Fruit fly (Drosophila melanogaster) whole organism, embryonic: ENCODE data around the gene Polr3G.
A peak's percentile ranks its signal among the peaks of the same experiment; 100 is the strongest.

Experiments used
- B-H2 ChIP-seq: fragments of 200-800 bp; sonication (Bioruptor generic); optimal IDR thresholded peaks from 2 replicates; lab custom pipeline; 2018; ENCODE audit warnings: missing biosample characterization, mild to moderate bottlenecking, missing genetic modification characterization
- CG11398 ChIP-seq: fragments of 200-800 bp; sonication (Bioruptor generic); optimal IDR thresholded peaks from 2 replicates; lab custom pipeline; 2016; ENCODE audit warnings: missing biosample characterization, missing genetic modification characterization
- CG11560 ChIP-seq: fragments of 200-800 bp; sonication (Bioruptor generic); IDR thresholded peaks from 3 replicates; pipeline ENCODE4 v1.3.6; 2022; ENCODE audit warnings: missing biosample characterization, missing genetic modification characterization
- CG1233 ChIP-seq: fragments of 200-800 bp; sonication (Bioruptor generic); optimal IDR thresholded peaks from 4 replicates; lab custom pipeline; 2018; ENCODE audit warnings: missing biosample characterization, mild to moderate bottlenecking, missing genetic modification characterization
- CG15479 ChIP-seq: fragments of 200-800 bp; sonication (Bioruptor generic); optimal IDR thresholded peaks from 3 replicates; lab custom pipeline; 2019; ENCODE audit warnings: missing biosample characterization, mild to moderate bottlenecking, missing genetic modification characterization, moderate library complexity
- CG16813 ChIP-seq: fragments of 200-800 bp; sonication (Bioruptor generic); IDR thresholded peaks from 3 replicates; pipeline ENCODE4 v1.3.6; 2022; ENCODE audit warnings: missing biosample characterization, missing genetic modification characterization; ENCODE audit not compliant: partially characterized antibody
- CG2712 ChIP-seq: fragments of 200-800 bp; optimal IDR thresholded peaks from 3 replicates; lab custom pipeline; 2019; ENCODE audit warnings: missing biosample characterization, mild to moderate bottlenecking, missing genetic modification characterization, moderate library complexity
- CG30403 ChIP-seq: fragments of 200-800 bp; sonication (Bioruptor generic); optimal IDR thresholded peaks from 3 replicates; lab custom pipeline; 2016; ENCODE audit warnings: missing biosample characterization, missing genetic modification characterization
- CG31441 ChIP-seq: fragments of 200-800 bp; sonication (Bioruptor generic); IDR thresholded peaks from 2 replicates; pipeline ENCODE4 v1.3.6; 2022; ENCODE audit warnings: missing biosample characterization, missing genetic modification characterization
- CG3281 ChIP-seq: fragments of 200-800 bp; sonication (Bioruptor generic); optimal IDR thresholded peaks from 3 replicates; lab custom pipeline; 2017; ENCODE audit warnings: missing biosample characterization, mild to moderate bottlenecking, missing genetic modification characterization
- CG43689 ChIP-seq: fragments of 200-800 bp; sonication (Bioruptor generic); IDR thresholded peaks from 2 replicates; pipeline ENCODE4 v1.3.6; 2022; ENCODE audit warnings: missing biosample characterization, missing genetic modification characterization
- CG4820 ChIP-seq: fragments of 200-800 bp; sonication (Bioruptor generic); optimal IDR thresholded peaks from 3 replicates; lab custom pipeline; 2016; ENCODE audit warnings: missing biosample characterization, missing genetic modification characterization
- CG6175 ChIP-seq: fragments of 200-800 bp; sonication (Bioruptor generic); IDR thresholded peaks from 3 replicates; pipeline ENCODE4 v1.3.6; 2022; ENCODE audit warnings: missing biosample characterization, missing genetic modification characterization
- CG6272 ChIP-seq: fragments of 200-800 bp; sonication (Bioruptor generic); IDR thresholded peaks from 2 replicates; pipeline ENCODE4 v1.3.6; 2022; ENCODE audit warnings: missing biosample characterization, missing genetic modification characterization
- CG6689 ChIP-seq: fragments of 200-800 bp; sonication (Bioruptor generic); IDR thresholded peaks from 2 replicates; pipeline ENCODE4 v1.3.6; 2022; ENCODE audit warnings: missing biosample characterization, missing genetic modification characterization
- CG6791 ChIP-seq: fragments of 200-800 bp; sonication (Bioruptor generic); IDR thresholded peaks from 3 replicates; pipeline ENCODE4 v1.3.6; 2022; ENCODE audit warnings: missing biosample characterization, missing genetic modification characterization; ENCODE audit not compliant: partially characterized antibody
- CG6813 ChIP-seq: fragments of 200-800 bp; sonication (Bioruptor generic); optimal IDR thresholded peaks from 2 replicates; lab custom pipeline; 2017; ENCODE audit warnings: missing biosample characterization, missing genetic modification characterization, mild to moderate bottlenecking, moderate library complexity, missing genetic modification reagents
- CHES-1-like ChIP-seq: fragments of 200-800 bp; sonication (Bioruptor generic); optimal IDR thresholded peaks from 2 replicates; lab custom pipeline; 2016; ENCODE audit warnings: missing biosample characterization, missing genetic modification characterization
- Dek ChIP-seq: fragments of 200-800 bp; sonication (Bioruptor generic); optimal IDR thresholded peaks from 3 replicates; lab custom pipeline; 2019; ENCODE audit warnings: missing biosample characterization, mild to moderate bottlenecking, missing genetic modification characterization, moderate library complexity
- H15 ChIP-seq: fragments of 200-800 bp; sonication (Bioruptor generic); IDR thresholded peaks from 3 replicates; pipeline ENCODE4 v1.3.6; 2022; ENCODE audit warnings: missing biosample characterization, missing genetic modification characterization
- Hand ChIP-seq: fragments of 200-800 bp; sonication (Bioruptor generic); optimal IDR thresholded peaks from 2 replicates; lab custom pipeline; 2017; ENCODE audit warnings: mild to moderate bottlenecking, missing biosample characterization, missing genetic modification reagents, missing genetic modification characterization
- Hr3 ChIP-seq: fragments of 200-800 bp; sonication (Bioruptor generic); optimal IDR thresholded peaks from 3 replicates; lab custom pipeline; 2016; ENCODE audit warnings: missing biosample characterization, missing genetic modification characterization
- Hr51 ChIP-seq, 2 experiments: fragments of 200-800 bp; sonication (Bioruptor generic); optimal IDR thresholded peaks; 2 replicates in 1 of 2; 3 replicates in 1 of 2; lab custom pipeline; 2016 to 2018; ENCODE audit warnings: missing biosample characterization in 2 of 2, missing genetic modification characterization in 2 of 2, mild to moderate bottlenecking in 1 of 2, moderate library complexity in 1 of 2
- Lim3 ChIP-seq: fragments of 200-800 bp; sonication (Bioruptor generic); IDR thresholded peaks from 2 replicates; pipeline ENCODE4 v1.3.6; 2022; ENCODE audit warnings: missing biosample characterization, missing genetic modification characterization
- Ptx1 ChIP-seq: fragments of 200-800 bp; sonication (Bioruptor generic); IDR thresholded peaks from 2 replicates; pipeline ENCODE4 v1.3.6; 2022; ENCODE audit warnings: missing biosample characterization, missing genetic modification characterization
- Xrp1 ChIP-seq: fragments of 200-800 bp; sonication (Bioruptor generic); IDR thresholded peaks from 2 replicates; pipeline ENCODE4 v1.3.6; 2022; ENCODE audit warnings: missing biosample characterization, missing genetic modification characterization
- amos ChIP-seq: fragments of 200-800 bp; sonication (Bioruptor generic); IDR thresholded peaks from 2 replicates; pipeline ENCODE4 v1.3.6; 2022; ENCODE audit warnings: missing biosample characterization, missing genetic modification characterization; ENCODE audit not compliant: partially characterized antibody
- ato ChIP-seq: fragments of 200-800 bp; sonication (Bioruptor generic); IDR thresholded peaks from 2 replicates; pipeline ENCODE4 v1.3.6; 2022; ENCODE audit warnings: missing biosample characterization, missing genetic modification characterization; ENCODE audit not compliant: partially characterized antibody
- bcd ChIP-seq: fragments of 200-800 bp; sonication (Bioruptor generic); optimal IDR thresholded peaks from 2 replicates; lab custom pipeline; 2017; ENCODE audit warnings: missing biosample characterization, mild to moderate bottlenecking, missing genetic modification characterization
- eve ChIP-seq, 2 experiments: fragments of >200 bp; optimal IDR thresholded peaks; 2 replicates each; lab custom pipeline; 2017; ENCODE audit warnings: missing biosample characterization in 2 of 2, missing genetic modification characterization in 2 of 2
- fd96Cb ChIP-seq: fragments of 200-800 bp; sonication (Bioruptor generic); optimal IDR thresholded peaks from 2 replicates; lab custom pipeline; 2018; ENCODE audit warnings: missing biosample characterization, mild to moderate bottlenecking, missing genetic modification characterization, moderate library complexity
- gcm2 ChIP-seq: fragments of 200-800 bp; sonication (Bioruptor generic); optimal IDR thresholded peaks from 2 replicates; lab custom pipeline; 2016; ENCODE audit warnings: missing biosample characterization, missing genetic modification characterization
- gem ChIP-seq: fragments of 200-800 bp; sonication (Bioruptor generic); optimal IDR thresholded peaks from 2 replicates; lab custom pipeline; 2019; ENCODE audit warnings: missing biosample characterization, mild to moderate bottlenecking, missing genetic modification characterization, moderate library complexity
- ham ChIP-seq: fragments of 200-800 bp; sonication (Bioruptor generic); IDR thresholded peaks from 2 replicates; pipeline ENCODE4 v1.3.6; 2022; ENCODE audit warnings: missing biosample characterization, missing genetic modification characterization
- her ChIP-seq: fragments of 200-800 bp; sonication (Bioruptor generic); optimal IDR thresholded peaks from 2 replicates; lab custom pipeline; 2016; ENCODE audit warnings: missing biosample characterization, missing genetic modification characterization
- jumu ChIP-seq: fragments of 200-800 bp; sonication (Bioruptor generic); optimal IDR thresholded peaks from 3 replicates; lab custom pipeline; 2016; ENCODE audit warnings: missing biosample characterization, missing genetic modification characterization
- nau ChIP-seq: fragments of 200-800 bp; sonication (Bioruptor generic); optimal IDR thresholded peaks from 3 replicates; lab custom pipeline; 2017; ENCODE audit warnings: missing biosample characterization, mild to moderate bottlenecking, missing genetic modification characterization, missing genetic modification reagents
- nmo ChIP-seq: fragments of 200-800 bp; sonication (Bioruptor generic); optimal IDR thresholded peaks from 2 replicates; lab custom pipeline; 2018; ENCODE audit warnings: missing biosample characterization, mild to moderate bottlenecking, missing genetic modification characterization, moderate library complexity
- nom ChIP-seq: fragments of 200-800 bp; sonication (Bioruptor generic); optimal IDR thresholded peaks from 2 replicates; lab custom pipeline; 2017; ENCODE audit warnings: missing biosample characterization, missing genetic modification characterization, mild to moderate bottlenecking, moderate library complexity, missing genetic modification reagents
- onecut ChIP-seq: fragments of 200-800 bp; sonication (Bioruptor generic); IDR thresholded peaks from 2 replicates; pipeline ENCODE4 v1.3.6; 2022; ENCODE audit warnings: missing biosample characterization, missing genetic modification characterization
- pnt ChIP-seq: fragments of 200-800 bp; sonication (Bioruptor generic); optimal IDR thresholded peaks from 3 replicates; lab custom pipeline; 2016; ENCODE audit warnings: missing biosample characterization, missing genetic modification characterization
- row ChIP-seq: fragments of 200-800 bp; sonication (Bioruptor generic); IDR thresholded peaks from 3 replicates; pipeline ENCODE4 v1.3.6; 2022; ENCODE audit warnings: missing biosample characterization, missing genetic modification characterization
- seq ChIP-seq: fragments of 200-800 bp; sonication (Bioruptor generic); IDR thresholded peaks from 2 replicates; pipeline ENCODE4 v1.3.6; 2022; ENCODE audit warnings: missing biosample characterization, missing genetic modification characterization
- sug ChIP-seq: fragments of 200-800 bp; optimal IDR thresholded peaks from 2 replicates; lab custom pipeline; 2019; ENCODE audit warnings: missing biosample characterization, mild to moderate bottlenecking, missing genetic modification characterization, moderate library complexity
- tap ChIP-seq: fragments of 200-800 bp; optimal IDR thresholded peaks from 3 replicates; lab custom pipeline; 2019; ENCODE audit warnings: missing biosample characterization, mild to moderate bottlenecking, missing genetic modification characterization, moderate library complexity
- tup ChIP-seq: fragments of 200-800 bp; sonication (Bioruptor generic); optimal IDR thresholded peaks from 2 replicates; lab custom pipeline; 2016; ENCODE audit warnings: missing biosample characterization, mild to moderate bottlenecking, missing genetic modification characterization, moderate library complexity
- usp ChIP-seq: fragments of >200 bp; optimal IDR thresholded peaks from 2 replicates; lab custom pipeline; 2017; ENCODE audit warnings: missing biosample characterization, missing genetic modification characterization
- vvl ChIP-seq: fragments of 200-800 bp; sonication (Bioruptor generic); IDR thresholded peaks from 2 replicates; pipeline ENCODE4 v1.3.6; 2022; ENCODE audit warnings: missing biosample characterization, missing genetic modification characterization
- zen ChIP-seq: fragments of 200-800 bp; sonication (Bioruptor generic); optimal IDR thresholded peaks from 3 replicates; lab custom pipeline; 2018; ENCODE audit warnings: missing biosample characterization, mild to moderate bottlenecking, missing genetic modification characterization, moderate library complexity

Gene Polr3G

dm6 chr3L:17457695-17458242 is 30.8 kb upstream of the Polr3G start (continued):
- TF ChIP-seq CG6272 (GFP tag; lab: Robert Waterston, UW): no peak
- TF ChIP-seq eve (GFP tag; optimal IDR thresholded peaks at IDR 0.05; lab: Kevin White, UChicago): no peak
- no peak for TF ChIP-seq ham (GFP tag; lab: Robert Waterston, UW)
- no peak for TF ChIP-seq CG15479 (GFP tag; lab: Kevin White, UChicago)
- TF ChIP-seq fd96Cb (tag; lab: Kevin White, UChicago): peak; percentile 14
- peak; percentile 17 for TF ChIP-seq CG1233 (GFP tag; lab: Kevin White, UChicago)
- no peak for TF ChIP-seq CHES-1-like
- TF ChIP-seq bcd (GFP tag; lab: Kevin White, UChicago): no peak
- TF ChIP-seq CG11560 (tag; lab: Robert Waterston, UW): no peak
- TF ChIP-seq Lim3: no peak
- TF ChIP-seq CG6813 (GFP tag; lab: Kevin White, UChicago): no peak

- peak; percentile 33 for TF ChIP-seq sug (tag; lab: Kevin White, UChicago)
- peak; percentile 19 for TF ChIP-seq Dek (tag; lab: Kevin White, UChicago)
- peak; percentile 41 for TF ChIP-seq Hand (GFP tag; lab: Kevin White, UChicago)
- TF ChIP-seq H15 (GFP tag; lab: Robert Waterston, UW): no peak
- no peak for TF ChIP-seq Xrp1 (GFP tag; lab: Robert Waterston, UW)
- no peak for TF ChIP-seq gcm2 (GFP tag; lab: Kevin White, UChicago)
- no peak for TF ChIP-seq amos (GFP tag; lab: Robert Waterston, UW)
- peak; percentile 44 for TF ChIP-seq CG30403 (GFP tag; lab: Kevin White, UChicago)
- peak; percentile 20 for TF ChIP-seq tap (tag; lab: Kevin White, UChicago)
- no peak for TF ChIP-seq CG11398 (GFP tag; lab: Kevin White, UChicago)
- peak; percentile 45 for TF ChIP-seq CG3281 (GFP tag; lab: Kevin White, UChicago)
- TF ChIP-seq vvl (GFP tag; lab: Robert Waterston, UW): peak; percentile 33; the same call in 1 of the 2 replicates
- no peak for TF ChIP-seq usp (GFP tag; lab: Kevin White, UChicago)
- no peak for TF ChIP-seq B-H2 (GFP tag; lab: Kevin White, UChicago)
- TF ChIP-seq CG16813 (GFP tag; lab: Robert Waterston, UW): no peak
- no peak for TF ChIP-seq CG4820
- TF ChIP-seq nau (GFP tag; lab: Kevin White, UChicago): no peak
- TF ChIP-seq nom: no peak
- no peak for TF ChIP-seq CG43689
- TF ChIP-seq CG11560 (tag; lab: Robert Waterston, UW): no peak
- TF ChIP-seq zen (tag; lab: Kevin White, UChicago): no peak
- no peak for TF ChIP-seq tup (GFP tag; lab: Kevin White, UChicago)
- TF ChIP-seq Hr3: peak; percentile 14
- TF ChIP-seq onecut (GFP tag; lab: Robert Waterston, UW): no peak
- TF ChIP-seq row (GFP tag; lab: Robert Waterston, UW): peak; percentile 72
- TF ChIP-seq CG2712 (tag; lab: Kevin White, UChicago): peak; percentile 44
- TF ChIP-seq seq (GFP tag; lab: Robert Waterston, UW): 0 out of 2 replicates have a peak, but pooled peaks have one; percentile 13
- no peak for TF ChIP-seq her (GFP tag; lab: Kevin White, UChicago)
- no peak for TF ChIP-seq ato
- TF ChIP-seq pnt (GFP tag; lab: Kevin White, UChicago): no peak
- peak; percentile 19 for TF ChIP-seq nmo (GFP tag; lab: Kevin White, UChicago)
- peak; percentile 47; the same call in 1 of the 2 replicates for TF ChIP-seq Ptx1 (GFP tag; lab: Robert Waterston, UW)
- no peak for TF ChIP-seq CG6791
- TF ChIP-seq CG6175 (GFP tag; lab: Robert Waterston, UW): no peak
- peak; percentile 63 for TF ChIP-seq gem (tag; lab: Kevin White, UChicago)
- peak in 1 of 2 experiments; percentile 25 for TF ChIP-seq Hr51 (GFP tag; optimal IDR thresholded peaks at IDR 0.05; lab: Kevin White, UChicago)
- no peak for TF ChIP-seq jumu (GFP tag; lab: Kevin White, UChicago)
- peak; percentile 38 for TF ChIP-seq CG6689 (GFP tag; lab: Robert Waterston, UW)
- TF ChIP-seq CG31441 (GFP tag; lab: Robert Waterston, UW): peak; percentile 31; the same call in 1 of the 2 replicates
Observed at dm6 chr3L:17447881-17448280, 21.0 kb upstream of the Polr3G start.
